Fruit fly (Drosophila melanogaster) whole organism, embryonic: Measurements from ENCODE around the gene CG13947.

Source experiments
- CG11456 ChIP-seq: fragments of 200-800 bp; sonication (Bioruptor generic); IDR thresholded peaks from 3 replicates; pipeline ENCODE4 v1.3.6; 2022; ENCODE audit warnings: missing biosample characterization, missing genetic modification characterization
- CG14860 ChIP-seq: fragments of 200-800 bp; sonication (Bioruptor generic); IDR thresholded peaks from 3 replicates; pipeline ENCODE4 v1.3.6; 2022; ENCODE audit warnings: missing biosample characterization, missing genetic modification characterization; ENCODE audit not compliant: partially characterized antibody
- CG16813 ChIP-seq: fragments of 200-800 bp; sonication (Bioruptor generic); IDR thresholded peaks from 3 replicates; pipeline ENCODE4 v1.3.6; 2022; ENCODE audit warnings: missing biosample characterization, missing genetic modification characterization; ENCODE audit not compliant: partially characterized antibody
- CG17186 ChIP-seq: fragments of 200-800 bp; sonication (Bioruptor generic); optimal IDR thresholded peaks from 3 replicates; lab custom pipeline; 2017; ENCODE audit warnings: missing biosample characterization, missing genetic modification reagents, missing genetic modification characterization
- CG17328 ChIP-seq: fragments of 200-800 bp; sonication (Bioruptor generic); IDR thresholded peaks from 2 replicates; pipeline ENCODE4 v1.3.6; 2022; ENCODE audit warnings: missing biosample characterization, missing genetic modification characterization
- CG17361 ChIP-seq: fragments of 200-800 bp; sonication (Bioruptor generic); IDR thresholded peaks from 3 replicates; pipeline ENCODE4 v1.3.6; 2022; ENCODE audit warnings: missing biosample characterization, missing genetic modification characterization
- CG18599 ChIP-seq: fragments of 200-800 bp; sonication (Bioruptor generic); optimal IDR thresholded peaks from 3 replicates; lab custom pipeline; 2017; ENCODE audit warnings: missing biosample characterization, missing genetic modification characterization, mild to moderate bottlenecking, moderate library complexity, missing genetic modification reagents
- CG18764 ChIP-seq: fragments of 200-800 bp; sonication (Bioruptor generic); optimal IDR thresholded peaks from 3 replicates; lab custom pipeline; 2016; ENCODE audit warnings: missing biosample characterization, missing genetic modification characterization
- CG32767 ChIP-seq: fragments of 200-800 bp; sonication (Bioruptor generic); IDR thresholded peaks from 2 replicates; pipeline ENCODE4 v1.3.6; 2022; ENCODE audit warnings: missing biosample characterization, missing genetic modification characterization
- CG3995 ChIP-seq: fragments of 200-800 bp; sonication (Bioruptor generic); optimal IDR thresholded peaks from 3 replicates; lab custom pipeline; 2016; ENCODE audit warnings: missing biosample characterization, missing genetic modification characterization
- CG4617 ChIP-seq: fragments of 200-800 bp; sonication (Bioruptor generic); optimal IDR thresholded peaks from 3 replicates; lab custom pipeline; 2016; ENCODE audit warnings: missing biosample characterization, missing genetic modification characterization, borderline replicate concordance
- CG6689 ChIP-seq: fragments of 200-800 bp; sonication (Bioruptor generic); IDR thresholded peaks from 2 replicates; pipeline ENCODE4 v1.3.6; 2022; ENCODE audit warnings: missing biosample characterization, missing genetic modification characterization
- CG6765 ChIP-seq: fragments of 200-800 bp; sonication (Bioruptor generic); optimal IDR thresholded peaks from 3 replicates; lab custom pipeline; 2017; ENCODE audit warnings: missing biosample characterization, mild to moderate bottlenecking, missing genetic modification characterization
- CG7963 ChIP-seq: fragments of 200-800 bp; sonication (Bioruptor generic); IDR thresholded peaks from 3 replicates; pipeline ENCODE4 v1.3.6; 2022; ENCODE audit warnings: missing biosample characterization, missing genetic modification characterization; ENCODE audit not compliant: partially characterized antibody
- CG8290 ChIP-seq, 3 experiments: fragments of 200-800 bp; sonication (Bioruptor generic); optimal IDR thresholded peaks; 2 replicates each; lab custom pipeline; 2016 to 2019; ENCODE audit warnings: missing biosample characterization in 3 of 3, missing genetic modification characterization in 3 of 3, mild to moderate bottlenecking in 2 of 3, moderate library complexity in 1 of 3
- CG8765 ChIP-seq: fragments of 200-800 bp; sonication (Bioruptor generic); IDR thresholded peaks from 2 replicates; pipeline ENCODE4 v1.3.6; 2022; ENCODE audit warnings: missing biosample characterization, missing genetic modification characterization
- CoRest ChIP-seq: fragments of 200-800 bp; sonication (Bioruptor generic); optimal IDR thresholded peaks from 3 replicates; lab custom pipeline; 2018; ENCODE audit warnings: missing biosample characterization, mild to moderate bottlenecking, missing genetic modification characterization, moderate library complexity
- Dip3 ChIP-seq: fragments of 200-800 bp; sonication (Bioruptor generic); optimal IDR thresholded peaks from 3 replicates; lab custom pipeline; 2016; ENCODE audit warnings: missing biosample characterization, missing genetic modification characterization
- Dp ChIP-seq: fragments of 200-800 bp; sonication (Bioruptor generic); optimal IDR thresholded peaks from 2 replicates; lab custom pipeline; 2018; ENCODE audit warnings: missing biosample characterization, mild to moderate bottlenecking, missing genetic modification characterization, moderate library complexity
- Hmx ChIP-seq: fragments of 200-800 bp; sonication (Bioruptor generic); optimal IDR thresholded peaks from 2 replicates; lab custom pipeline; 2016; ENCODE audit warnings: missing biosample characterization, missing genetic modification characterization
- Lhr ChIP-seq: fragments of 200-800 bp; sonication (Bioruptor generic); optimal IDR thresholded peaks from 3 replicates; lab custom pipeline; 2017; ENCODE audit warnings: mild to moderate bottlenecking, missing biosample characterization, missing genetic modification reagents, missing genetic modification characterization
- Lim3 ChIP-seq: fragments of 200-800 bp; sonication (Bioruptor generic); IDR thresholded peaks from 2 replicates; pipeline ENCODE4 v1.3.6; 2022; ENCODE audit warnings: missing biosample characterization, missing genetic modification characterization
- Mes4 ChIP-seq: fragments of 200-800 bp; sonication (Bioruptor generic); optimal IDR thresholded peaks from 2 replicates; lab custom pipeline; 2016; ENCODE audit warnings: missing biosample characterization, missing genetic modification characterization
- Rfx ChIP-seq: fragments of 200-800 bp; sonication (Bioruptor generic); IDR thresholded peaks from 2 replicates; pipeline ENCODE4 v1.3.6; 2022; ENCODE audit warnings: missing biosample characterization, missing genetic modification characterization
- Scr ChIP-seq: fragments of 200-800 bp; sonication (Bioruptor generic); IDR thresholded peaks from 2 replicates; pipeline ENCODE4 v1.3.6; 2022; ENCODE audit warnings: missing biosample characterization, missing genetic modification characterization; ENCODE audit not compliant: partially characterized antibody
- Sry-δ ChIP-seq: fragments of 200-800 bp; sonication (Bioruptor generic); optimal IDR thresholded peaks from 2 replicates; lab custom pipeline; 2016; ENCODE audit warnings: missing biosample characterization, missing genetic modification characterization
- Taf1 ChIP-seq: fragments of 200-800 bp; sonication (Bioruptor generic); IDR thresholded peaks from 2 replicates; pipeline ENCODE4 v1.3.6; 2022; ENCODE audit warnings: missing biosample characterization, missing genetic modification characterization
- chif ChIP-seq, 2 experiments: fragments of 200-800 bp; sonication (Bioruptor generic); optimal IDR thresholded peaks; 3 replicates each; lab custom pipeline; 2016; ENCODE audit warnings: missing biosample characterization in 2 of 2, missing genetic modification characterization in 2 of 2
- chm ChIP-seq: fragments of 200-800 bp; sonication (Bioruptor generic); IDR thresholded peaks from 2 replicates; pipeline ENCODE4 v1.3.6; 2022; ENCODE audit warnings: missing biosample characterization, missing genetic modification characterization
- chn ChIP-seq: fragments of 200-800 bp; sonication (Bioruptor generic); optimal IDR thresholded peaks from 2 replicates; lab custom pipeline; 2016; ENCODE audit warnings: missing biosample characterization, missing genetic modification characterization
- ci ChIP-seq: fragments of 200-800 bp; sonication (Bioruptor generic); IDR thresholded peaks from 3 replicates; pipeline ENCODE4 v1.3.6; 2022; ENCODE audit warnings: missing biosample characterization, missing genetic modification characterization
- crp ChIP-seq, 2 experiments: fragments of 200-800 bp; sonication (Bioruptor generic); optimal IDR thresholded peaks; 2 replicates in 1 of 2; 3 replicates in 1 of 2; lab custom pipeline; 2017; ENCODE audit warnings: missing biosample characterization in 2 of 2, missing genetic modification characterization in 2 of 2, mild to moderate bottlenecking in 1 of 2, moderate library complexity in 1 of 2
- dpn ChIP-seq, 2 experiments: fragments of 200-800 bp; sonication (Bioruptor generic); optimal IDR thresholded peaks; 3 replicates each; lab custom pipeline; 2016; ENCODE audit warnings: missing biosample characterization in 2 of 2, missing genetic modification characterization in 2 of 2
- her ChIP-seq: fragments of 200-800 bp; sonication (Bioruptor generic); optimal IDR thresholded peaks from 2 replicates; lab custom pipeline; 2016; ENCODE audit warnings: missing biosample characterization, missing genetic modification characterization
- ken ChIP-seq: fragments of 200-800 bp; sonication (Bioruptor generic); IDR thresholded peaks from 3 replicates; pipeline ENCODE4 v1.3.6; 2022; ENCODE audit warnings: missing biosample characterization, missing genetic modification characterization
- mirr ChIP-seq: fragments of 200-800 bp; sonication (Bioruptor generic); optimal IDR thresholded peaks from 3 replicates; lab custom pipeline; 2018; ENCODE audit warnings: missing biosample characterization, mild to moderate bottlenecking, missing genetic modification characterization
- nau ChIP-seq: fragments of 200-800 bp; sonication (Bioruptor generic); optimal IDR thresholded peaks from 3 replicates; lab custom pipeline; 2017; ENCODE audit warnings: missing biosample characterization, mild to moderate bottlenecking, missing genetic modification characterization, missing genetic modification reagents
- nerfin-2 ChIP-seq: fragments of 200-800 bp; sonication (Bioruptor generic); IDR thresholded peaks from 2 replicates; pipeline ENCODE4 v1.3.6; 2022; ENCODE audit warnings: missing biosample characterization, missing genetic modification characterization; ENCODE audit not compliant: partially characterized antibody
- pho ChIP-seq: fragments of 200-800 bp; sonication (Bioruptor generic); optimal IDR thresholded peaks from 2 replicates; lab custom pipeline; 2016; ENCODE audit warnings: missing biosample characterization, missing genetic modification characterization
- shn ChIP-seq: fragments of 200-800 bp; sonication (Bioruptor generic); optimal IDR thresholded peaks from 3 replicates; lab custom pipeline; 2016; ENCODE audit warnings: missing biosample characterization, missing genetic modification characterization
- so ChIP-seq: fragments of 200-800 bp; sonication (Bioruptor generic); IDR thresholded peaks from 3 replicates; pipeline ENCODE4 v1.3.6; 2022; ENCODE audit warnings: missing biosample characterization, missing genetic modification characterization
- tin ChIP-seq: fragments of 200-800 bp; sonication (Bioruptor generic); optimal IDR thresholded peaks from 3 replicates; lab custom pipeline; 2016; ENCODE audit warnings: missing biosample characterization, missing genetic modification characterization
- tna ChIP-seq: fragments of 200-800 bp; sonication (Bioruptor generic); IDR thresholded peaks from 2 replicates; pipeline ENCODE4 v1.3.6; 2022; ENCODE audit warnings: missing biosample characterization, missing genetic modification characterization; ENCODE audit not compliant: partially characterized antibody

CG13947 gene

dm6 chr2L:825768-826263 is 46.8 kb downstream of the CG13947 start, which contains the start of the genes CG3862 and dock (continued):
- TF ChIP-seq Mes4 (GFP tag; lab: Kevin White, UChicago) (peak; percentile 8), chif (GFP tag; optimal IDR thresholded peaks at IDR 0.05; lab: Kevin White, UChicago) (peak; percentile 7 to 28), CG14860 (GFP tag; lab: Robert Waterston, UW) (peak; percentile 96), Taf1 (GFP tag; lab: Robert Waterston, UW) (no peak), tna (peak; percentile 99), so (GFP tag; lab: Robert Waterston, UW) (peak; percentile 13; the same call in 1 of the 3 replicates), shn (GFP tag; lab: Kevin White, UChicago) (peak; percentile 19), CG6765 (GFP tag; lab: Kevin White, UChicago) (peak; percentile 54), CG8290 (GFP tag; optimal IDR thresholded peaks at IDR 0.05; lab: Kevin White, UChicago) (peak; percentile 69), CG8290 (tag; optimal IDR thresholded peaks at IDR 0.05; lab: Kevin White, UChicago) (peak in 1 of 2 experiments; percentile 84), tin (GFP tag; lab: Kevin White, UChicago) (peak; percentile 58), Lhr (peak; percentile 21), CG11456 (GFP tag; lab: Robert Waterston, UW) (peak; percentile 77), CG17328 (GFP tag; lab: Robert Waterston, UW) (0 out of 2 replicates have a peak, but pooled peaks have one; percentile 4), CG18764 (GFP tag; lab: Kevin White, UChicago) (peak; percentile 33), Dip3 (GFP tag; lab: Kevin White, UChicago) (no peak), CoRest (tag; lab: Kevin White, UChicago) (peak; percentile 32), ci (GFP tag; lab: Robert Waterston, UW) (peak; percentile 77; the same call in 2 of the 3 replicates), her (GFP tag; lab: Kevin White, UChicago) (peak; percentile 82), Sry-δ (GFP tag; lab: Kevin White, UChicago) (peak; percentile 89), Lim3 (GFP tag; lab: Robert Waterston, UW) (no peak), CG18599 (peak; percentile 45), crp (GFP tag; optimal IDR thresholded peaks at IDR 0.05; lab: Kevin White, UChicago) (peak in 1 of 2 experiments; percentile 60), chn (GFP tag; lab: Kevin White, UChicago) (peak; percentile 62), ken (0 out of 3 replicates have a peak, but pooled peaks have one; percentile 20), Dp (GFP tag; lab: Kevin White, UChicago) (peak; percentile 74), CG16813 (peak; percentile 94), CG7963 (GFP tag; lab: Robert Waterston, UW) (peak; percentile 97), nerfin-2 (peak; percentile 97), Scr (peak; percentile 91), chm (GFP tag; lab: Robert Waterston, UW) (peak; percentile 64), CG32767 (0 out of 2 replicates have a peak, but pooled peaks have one; percentile 15), CG17361 (GFP tag; lab: Robert Waterston, UW) (peak; percentile 51; the same call in 2 of the 3 replicates), Hmx (GFP tag; lab: Kevin White, UChicago) (no peak), CG6689 (GFP tag; lab: Robert Waterston, UW) (no peak), CG8765 (GFP tag; lab: Robert Waterston, UW) (0 out of 2 replicates have a peak, but pooled peaks have one; percentile 41), mirr (GFP tag; lab: Kevin White, UChicago) (peak; percentile 43), pho (GFP tag; lab: Kevin White, UChicago) (peak; percentile 74), Rfx (peak; percentile 71), nau (GFP tag; lab: Kevin White, UChicago) (no peak), CG17186 (peak; percentile 97), dpn (GFP tag; optimal IDR thresholded peaks at IDR 0.05; lab: Kevin White, UChicago) (peak; percentile 54 to 71), CG4617 (peak; percentile 90), CG3995 (GFP tag; lab: Kevin White, UChicago) (no peak)
